4 worm cellular contexts compared by ENCODE assay signal in the genomic region with DNA sequence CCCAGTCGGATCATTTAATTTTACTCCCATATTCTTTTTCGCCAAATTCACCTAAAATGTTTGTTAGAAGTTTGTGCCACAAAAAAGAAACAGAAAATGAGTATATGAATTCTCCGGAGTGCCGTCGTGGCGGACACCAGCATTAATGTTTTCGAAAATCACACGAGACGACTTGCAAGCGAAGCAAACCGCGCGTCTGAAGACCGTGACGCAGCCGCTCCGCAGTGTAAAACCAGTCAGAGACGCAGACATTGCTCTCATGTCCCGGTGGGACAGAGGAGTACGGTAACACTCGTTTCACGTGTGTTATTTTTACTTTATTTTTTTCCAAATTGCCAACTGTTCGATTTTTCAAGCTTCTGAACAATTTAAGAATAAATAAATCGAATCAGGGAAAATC.
TF ChIP-seq lines count a peak whose summit lies in the region.

Gene T26A8.4, minus strand, starts transcription at position 185 of the 400 bp plus-strand sequence.
Gene pdtf-1, plus strand, starts transcription at position 330 of the 400 bp plus-strand sequence.

TF ChIP-seq in whole organism, L2 larva, 48 proteins besides CTCF, POLR2A, EP300 and RAD21 (continued from another document):
- peak; percentile 87 for TF ChIP-seq ceh-16 (tag; optimal IDR thresholded peaks at IDR 0.05; lab: Kevin White, UChicago)
- TF ChIP-seq ztf-4 (tag; optimal IDR thresholded peaks at IDR 0.05; lab: Kevin White, UChicago), result peak; percentile 93
- TF ChIP-seq unc-55 (GFP tag; optimal IDR thresholded peaks at IDR 0.05; lab: Kevin White, UChicago), result peak; percentile 99
- no peak for TF ChIP-seq mbf-1 (tag; optimal IDR thresholded peaks at IDR 0.05; lab: Kevin White, UChicago)
- TF ChIP-seq nhr-6 (tag; optimal IDR thresholded peaks at IDR 0.05; lab: Kevin White, UChicago), result peak; percentile 89
- TF ChIP-seq blmp-1 (tag; optimal IDR thresholded peaks at IDR 0.05; lab: Kevin White, UChicago; ENCODE audit: insufficient read depth), result peak; percentile 79
- no peak for TF ChIP-seq skn-1 (tag; optimal IDR thresholded peaks at IDR 0.05; lab: Kevin White, UChicago)
- peak; percentile 43 for TF ChIP-seq unc-62 (GFP tag; optimal IDR thresholded peaks at IDR 0.05; lab: Kevin White, UChicago)
- TF ChIP-seq nhr-77 (tag; optimal IDR thresholded peaks at IDR 0.05; lab: Kevin White, UChicago), result peak; percentile 39
- peak; percentile 87 for TF ChIP-seq zag-1 (tag; optimal IDR thresholded peaks at IDR 0.05; lab: Kevin White, UChicago)
- TF ChIP-seq F13H6.1 (tag; optimal IDR thresholded peaks at IDR 0.05; lab: Kevin White, UChicago), result peak; percentile 88
- peak; percentile 65 for TF ChIP-seq lin-39 (tag; optimal IDR thresholded peaks at IDR 0.05; lab: Kevin White, UChicago)
- TF ChIP-seq gmeb-1 (tag; optimal IDR thresholded peaks at IDR 0.05; lab: Kevin White, UChicago), result peak; percentile 88
- TF ChIP-seq egl-27 (tag; optimal IDR thresholded peaks at IDR 0.05; lab: Kevin White, UChicago), result peak; percentile 80
- peak; percentile 94 for TF ChIP-seq snpc-4 (tag; optimal IDR thresholded peaks at IDR 0.05; lab: Kevin White, UChicago)
- no peak for TF ChIP-seq unc-39 (tag; optimal IDR thresholded peaks at IDR 0.05; lab: Kevin White, UChicago)
- TF ChIP-seq C34F6.9 (tag; optimal IDR thresholded peaks at IDR 0.05; lab: Kevin White, UChicago), result peak; percentile 98
- peak; percentile 82 for TF ChIP-seq mab-5 (tag; optimal IDR thresholded peaks at IDR 0.05; lab: Kevin White, UChicago)
- no peak for TF ChIP-seq dmd-4 (tag; optimal IDR thresholded peaks at IDR 0.05; lab: Kevin White, UChicago)
- no peak for TF ChIP-seq aly-2 (tag; optimal IDR thresholded peaks at IDR 0.05; lab: Kevin White, UChicago)
- no peak for TF ChIP-seq nhr-11 (tag; optimal IDR thresholded peaks at IDR 0.05; lab: Kevin White, UChicago)
- TF ChIP-seq lin-13 (GFP tag; optimal IDR thresholded peaks at IDR 0.05; lab: Kevin White, UChicago), result peak; percentile 95
- no peak for TF ChIP-seq alr-1 (tag; optimal IDR thresholded peaks at IDR 0.05; lab: Kevin White, UChicago)
- TF ChIP-seq sem-4 (tag; optimal IDR thresholded peaks at IDR 0.05; lab: Kevin White, UChicago), result peak; percentile 96
- TF ChIP-seq lsy-2 (tag; optimal IDR thresholded peaks at IDR 0.05; lab: Kevin White, UChicago), result peak; percentile 98 to 100
- TF ChIP-seq nhr-10 (tag; optimal IDR thresholded peaks at IDR 0.05; lab: Kevin White, UChicago), result peak; percentile 71
- TF ChIP-seq fos-1 (tag; optimal IDR thresholded peaks at IDR 0.05; lab: Kevin White, UChicago), result peak; percentile 91

TF ChIP-seq in whole organism, L4 larva, 104 proteins besides CTCF, POLR2A, EP300 and RAD21 (continued from another document and continues in another):
- TF ChIP-seq Y75B8A.6 (GFP tag; IDR thresholded peaks at IDR 0.05; lab: Robert Waterston, UW) (0 out of 2 replicates have a peak, but pooled peaks have one; percentile 79), ceh-20 (GFP tag; IDR thresholded peaks at IDR 0.05; lab: Robert Waterston, UW) (peak; percentile 88), zag-1 (tag; optimal IDR thresholded peaks at IDR 0.05; lab: Kevin White, UChicago) (no peak), mxl-3 (GFP tag; optimal IDR thresholded peaks at IDR 0.05; lab: Kevin White, UChicago) (peak; percentile 75), jun-1 (tag; optimal IDR thresholded peaks at IDR 0.05; lab: Kevin White, UChicago) (peak; percentile 68), lin-29 (GFP tag; IDR thresholded peaks at IDR 0.05; lab: Robert Waterston, UW) (peak; percentile 70), skn-1 (tag; optimal IDR thresholded peaks at IDR 0.05; lab: Kevin White, UChicago) (no peak), dmd-8 (GFP tag; IDR thresholded peaks at IDR 0.05; lab: Robert Waterston, UW) (no peak), nhr-102 (tag; optimal IDR thresholded peaks at IDR 0.05; lab: Kevin White, UChicago) (peak; percentile 80), cey-2 (tag; optimal IDR thresholded peaks at IDR 0.05; lab: Kevin White, UChicago; ENCODE audit: borderline replicate concordance, insufficient read depth) (no peak), nhr-10 (tag; optimal IDR thresholded peaks at IDR 0.05; lab: Kevin White, UChicago) (peak; percentile 55), lir-3 (tag; optimal IDR thresholded peaks at IDR 0.05; lab: Kevin White, UChicago) (peak; percentile 37), mxl-2 (GFP tag; conservative IDR thresholded peaks at IDR 0.05; lab: Robert Waterston, UW) (no peak; the same call in 1 of the 2 replicates), zip-11 (GFP tag; IDR thresholded peaks at IDR 0.05; lab: Robert Waterston, UW) (no peak), lin-38 (GFP tag; IDR thresholded peaks at IDR 0.05; lab: Robert Waterston, UW) (peak; percentile 82), lin-39 (tag; optimal IDR thresholded peaks at IDR 0.05; lab: Kevin White, UChicago) (no peak), F10B5.3 (tag; optimal IDR thresholded peaks at IDR 0.05; lab: Kevin White, UChicago) (peak; percentile 25), nhr-237 (tag; optimal IDR thresholded peaks at IDR 0.05; lab: Kevin White, UChicago) (peak; percentile 52), nhr-76 (tag; optimal IDR thresholded peaks at IDR 0.05; lab: Kevin White, UChicago) (peak; percentile 24), egl-43 (GFP tag; IDR thresholded peaks at IDR 0.05; lab: Robert Waterston, UW) (no peak; the same call in 1 of the 2 replicates), duxl-1 (tag; optimal IDR thresholded peaks at IDR 0.05; lab: Kevin White, UChicago; ENCODE audit: poor library complexity) (peak; percentile 75), F44E2.7 (GFP tag; IDR thresholded peaks at IDR 0.05; lab: Robert Waterston, UW) (no peak), ceh-28 (tag; optimal IDR thresholded peaks at IDR 0.05; lab: Kevin White, UChicago) (no peak), ctbp-1 (GFP tag; IDR thresholded peaks at IDR 0.05; lab: Robert Waterston, UW) (peak; percentile 72), php-3 (GFP tag; IDR thresholded peaks at IDR 0.05; lab: Robert Waterston, UW) (peak; percentile 67), attf-4 (tag; optimal IDR thresholded peaks at IDR 0.05; lab: Kevin White, UChicago) (no peak), nhr-28 (tag; optimal IDR thresholded peaks at IDR 0.05; lab: Kevin White, UChicago) (peak; percentile 86), D1046.2 (GFP tag; IDR thresholded peaks at IDR 0.05; lab: Robert Waterston, UW) (peak; percentile 99), ztf-7 (tag; optimal IDR thresholded peaks at IDR 0.05; lab: Kevin White, UChicago) (peak; percentile 68), spr-1 (tag; optimal IDR thresholded peaks at IDR 0.05; lab: Kevin White, UChicago) (peak; percentile 64), snpc-1.2 (GFP tag; IDR thresholded peaks at IDR 0.05; lab: Robert Waterston, UW) (peak; percentile 80), zip-2 (tag; optimal IDR thresholded peaks at IDR 0.05; lab: Kevin White, UChicago) (peak; percentile 69), mes-2 (tag; optimal IDR thresholded peaks at IDR 0.05; lab: Kevin White, UChicago; ENCODE audit: poor library complexity, severe bottlenecking) (peak; percentile 94)

TF ChIP-seq in whole organism, late embryonic, 69 proteins besides CTCF, POLR2A, EP300 and RAD21 (continued from another document and continues in another):
- TF ChIP-seq gmeb-2 (tag; optimal IDR thresholded peaks at IDR 0.05; lab: Kevin White, UChicago) (no peak), ceh-9 (tag; optimal IDR thresholded peaks at IDR 0.05; lab: Kevin White, UChicago) (no peak), ceh-18 (tag; optimal IDR thresholded peaks at IDR 0.05; lab: Kevin White, UChicago) (peak; percentile 85), ttx-3 (tag; optimal IDR thresholded peaks at IDR 0.05; lab: Kevin White, UChicago) (no peak), sdc-2 (tag; optimal IDR thresholded peaks at IDR 0.05; lab: Kevin White, UChicago) (no peak), unc-3 (GFP tag; conservative IDR thresholded peaks at IDR 0.05; lab: Robert Waterston, UW) (no peak), unc-3 (tag; optimal IDR thresholded peaks at IDR 0.05; lab: Kevin White, UChicago) (peak; percentile 52), ceh-22 (tag; optimal IDR thresholded peaks at IDR 0.05; lab: Kevin White, UChicago) (no peak), ref-2 (tag; optimal IDR thresholded peaks at IDR 0.05; lab: Kevin White, UChicago) (peak; percentile 91), ceh-19 (GFP tag; optimal IDR thresholded peaks at IDR 0.05; lab: Kevin White, UChicago) (peak; percentile 45), ztf-16 (tag; optimal IDR thresholded peaks at IDR 0.05; lab: Kevin White, UChicago) (no peak), nhr-232 (tag; optimal IDR thresholded peaks at IDR 0.05; lab: Kevin White, UChicago) (no peak), che-1 (tag; optimal IDR thresholded peaks at IDR 0.05; lab: Kevin White, UChicago) (no peak), zip-5 (tag; optimal IDR thresholded peaks at IDR 0.05; lab: Kevin White, UChicago) (no peak), pag-3 (tag; optimal IDR thresholded peaks at IDR 0.05; lab: Kevin White, UChicago; ENCODE audit: borderline replicate concordance) (no peak), fkh-10 (GFP tag; optimal IDR thresholded peaks at IDR 0.05; lab: Kevin White, UChicago) (peak; percentile 26), ets-4 (tag; optimal IDR thresholded peaks at IDR 0.05; lab: Kevin White, UChicago) (peak; percentile 29), lin-11 (tag; optimal IDR thresholded peaks at IDR 0.05; lab: Kevin White, UChicago) (peak; percentile 6), syd-9 (tag; optimal IDR thresholded peaks at IDR 0.05; lab: Kevin White, UChicago) (peak; percentile 37), tbx-2 (tag; optimal IDR thresholded peaks at IDR 0.05; lab: Kevin White, UChicago) (peak; percentile 65), Y22D7AL.16 (tag; optimal IDR thresholded peaks at IDR 0.05; lab: Kevin White, UChicago) (no peak), dmd-4 (tag; optimal IDR thresholded peaks at IDR 0.05; lab: Kevin White, UChicago; ENCODE audit: borderline replicate concordance) (no peak), ceh-24 (tag; optimal IDR thresholded peaks at IDR 0.05; lab: Kevin White, UChicago) (no peak), hlh-8 (tag; optimal IDR thresholded peaks at IDR 0.05; lab: Kevin White, UChicago) (no peak), mec-3 (tag; optimal IDR thresholded peaks at IDR 0.05; lab: Kevin White, UChicago; ENCODE audit: borderline replicate concordance) (no peak), sox-2 (GFP tag; IDR thresholded peaks at IDR 0.05; lab: Robert Waterston, UW) (no peak), ceh-14 (tag; optimal IDR thresholded peaks at IDR 0.05; lab: Kevin White, UChicago) (no peak), fkh-6 (tag; optimal IDR thresholded peaks at IDR 0.05; lab: Kevin White, UChicago) (no peak), hlh-15 (tag; optimal IDR thresholded peaks at IDR 0.05; lab: Kevin White, UChicago) (no peak), pqm-1 (tag; optimal IDR thresholded peaks at IDR 0.05; lab: Kevin White, UChicago) (no peak), ceh-45 (GFP tag; IDR thresholded peaks at IDR 0.05; lab: Robert Waterston, UW) (no peak), ceh-2 (tag; optimal IDR thresholded peaks at IDR 0.05; lab: Kevin White, UChicago) (peak; percentile 1), rnt-1 (tag; optimal IDR thresholded peaks at IDR 0.05; lab: Kevin White, UChicago) (peak; percentile 82), madf-2 (tag; optimal IDR thresholded peaks at IDR 0.05; lab: Kevin White, UChicago) (peak; percentile 31), ama-1 (optimal IDR thresholded peaks at IDR 0.05; lab: Kevin White, UChicago) (peak; percentile 92), ceh-6 (GFP tag; optimal IDR thresholded peaks at IDR 0.05; lab: Kevin White, UChicago) (no peak), unc-55 (GFP tag; optimal IDR thresholded peaks at IDR 0.05; lab: Kevin White, UChicago) (peak; percentile 87), pha-2 (tag; optimal IDR thresholded peaks at IDR 0.05; lab: Kevin White, UChicago) (no peak)

TF ChIP-seq in whole organism, mixed stage, embryonic, 35 proteins besides CTCF, POLR2A, EP300 and RAD21 (continued from another document):
- TF ChIP-seq lin-13 (tag; optimal IDR thresholded peaks at IDR 0.05; lab: Kevin White, UChicago), result peak; percentile 91
- TF ChIP-seq lin-32 (GFP tag; optimal IDR thresholded peaks at IDR 0.05; lab: Kevin White, UChicago), result no peak
- peak; percentile 63 for TF ChIP-seq cnd-1 (tag; optimal IDR thresholded peaks at IDR 0.05; lab: Kevin White, UChicago)
- peak; percentile 25 for TF ChIP-seq zip-8 (tag; optimal IDR thresholded peaks at IDR 0.05; lab: Kevin White, UChicago)
- TF ChIP-seq mab-5 (tag; optimal IDR thresholded peaks at IDR 0.05; lab: Kevin White, UChicago), result peak; percentile 38
- no peak for TF ChIP-seq unc-39 (tag; optimal IDR thresholded peaks at IDR 0.05; lab: Kevin White, UChicago)
- TF ChIP-seq hlh-1 (tag; optimal IDR thresholded peaks at IDR 0.05; lab: Kevin White, UChicago), result peak; percentile 97
- no peak for TF ChIP-seq tbx-8 (GFP tag; optimal IDR thresholded peaks at IDR 0.05; lab: Kevin White, UChicago)
